Worm (Caenorhabditis elegans) whole organism, early embryonic: Measurements from ENCODE around the gene K09B3.1.

Experiments
- aly-1 ChIP-seq: sonication (generic microtip); optimal IDR thresholded peaks from 2 replicates; lab custom pipeline; 2016; ENCODE audit warnings: missing genetic modification characterization, missing compliant biosample characterization
- ama-1 ChIP-seq: fragments of 150-350 bp; optimal IDR thresholded peaks from 2 replicates; lab custom pipeline; 2014
- ceh-13 ChIP-seq: fragments of 200-800 bp; sonication (Bioruptor generic); optimal IDR thresholded peaks from 2 replicates; lab custom pipeline; 2018; ENCODE audit warnings: mild to moderate bottlenecking, missing genetic modification characterization, missing compliant biosample characterization
- ceh-36 ChIP-seq: sonication (generic microtip); optimal IDR thresholded peaks from 2 replicates; lab custom pipeline; 2016; ENCODE audit warnings: missing genetic modification characterization, inconsistent platforms, missing compliant biosample characterization
- ets-7 ChIP-seq: sonication (generic microtip); optimal IDR thresholded peaks from 2 replicates; lab custom pipeline; 2016; ENCODE audit warnings: missing genotype, missing genetic modification characterization, missing compliant biosample characterization
- flt-1 ChIP-seq: fragments of 200-800 bp; sonication (Bioruptor generic); IDR thresholded peaks from 2 replicates; pipeline ENCODE4 v1.3.6; 2022; ENCODE audit warnings: missing genetic modification characterization, missing compliant biosample characterization
- hnd-1 ChIP-seq: sonication (generic microtip); optimal IDR thresholded peaks from 2 replicates; lab custom pipeline; 2016; ENCODE audit warnings: missing genetic modification characterization, missing compliant biosample characterization
- sea-1 ChIP-seq: fragments of 200-800 bp; sonication (Bioruptor generic); conservative IDR thresholded peaks from 2 replicates; pipeline ENCODE4 v1.3.6; 2022; ENCODE audit warnings: missing genetic modification characterization, missing compliant biosample characterization

- no peak for TF ChIP-seq ama-1 (lab: Kevin White, UChicago)
- TF ChIP-seq flt-1 (GFP tag; lab: Robert Waterston, UW) = no peak
- TF ChIP-seq ceh-13 = no peak
- no peak for TF ChIP-seq hnd-1 (tag; lab: Kevin White, UChicago)
- no peak for TF ChIP-seq sea-1 (GFP tag; lab: Robert Waterston, UW)
- TF ChIP-seq ets-7 (tag; lab: Kevin White, UChicago) = no peak
- no peak for TF ChIP-seq aly-1 (tag; lab: Kevin White, UChicago)
- TF ChIP-seq ceh-36 (tag; lab: Kevin White, UChicago) = no peak
Measured at ce11 chrIV:3819278-3819777, 24.8 kb downstream of the K09B3.1 start, which contains the start of gene bris-1.
